Fruit fly (Drosophila melanogaster) Kc167 (cell line): ENCODE results near the gene BNIP3.

Experiments used
- Myc ChIP-seq: fragments of >200 bp; optimal IDR thresholded peaks from 2 replicates; lab custom pipeline; 2017; ENCODE audit warnings: missing external identifiers
- Sin3A ChIP-seq: fragments of >200 bp; optimal IDR thresholded peaks from 2 replicates; lab custom pipeline; 2018; ENCODE audit warnings: missing external identifiers
- h ChIP-seq: fragments of >200 bp; optimal IDR thresholded peaks from 3 replicates; lab custom pipeline; 2018; ENCODE audit warnings: missing external identifiers
- insv ChIP-seq: fragments of >200 bp; optimal IDR thresholded peaks from 3 replicates; lab custom pipeline; 2018; ENCODE audit warnings: missing external identifiers
- psq ChIP-seq: fragments of >200 bp; optimal IDR thresholded peaks from 2 replicates; lab custom pipeline; 2017; ENCODE audit warnings: missing external identifiers
- ttk ChIP-seq: sonication (Bioruptor generic); optimal IDR thresholded peaks from 2 replicates; lab custom pipeline; 2017; ENCODE audit warnings: missing external identifiers

BNIP3 gene

dm6 chr3L:20540182-20540974 is 21.2 kb upstream of the BNIP3 start, which contains the start of gene Rcd2:
TSS of gene Rcd2 (minus strand) at chr3L:20540417.
- TF ChIP-seq Myc (lab: Kevin White, UChicago): no peak
- no peak for TF ChIP-seq psq (lab: Kevin White, UChicago)
- no peak for TF ChIP-seq h (lab: Kevin White, UChicago)
- no peak for TF ChIP-seq ttk
- no peak for TF ChIP-seq Sin3A (lab: Kevin White, UChicago)
- no peak for TF ChIP-seq insv (lab: Kevin White, UChicago)

- TF ChIP-seq Myc (lab: Kevin White, UChicago) (no peak), Sin3A (lab: Kevin White, UChicago) (no peak), h (lab: Kevin White, UChicago) (no peak), psq (lab: Kevin White, UChicago) (no peak), insv (lab: Kevin White, UChicago) (no peak), ttk (no peak)
These were observed 20.2 kb upstream of the BNIP3 start for dm6 chr3L:20539116-20539990.

dm6 chr3L:20538458-20538857 is 19.3 kb upstream of the BNIP3 start:
- TF ChIP-seq h (lab: Kevin White, UChicago): no peak
- no peak for TF ChIP-seq psq (lab: Kevin White, UChicago)
- no peak for TF ChIP-seq ttk
- no peak for TF ChIP-seq Sin3A (lab: Kevin White, UChicago)
- no peak for TF ChIP-seq insv (lab: Kevin White, UChicago)
- no peak for TF ChIP-seq Myc (lab: Kevin White, UChicago)

dm6 chr3L:20537655-20538300 is 18.6 kb upstream of the BNIP3 start:
- TF ChIP-seq insv (lab: Kevin White, UChicago) (no peak), Myc (lab: Kevin White, UChicago) (no peak), psq (lab: Kevin White, UChicago) (no peak), h (lab: Kevin White, UChicago) (no peak), ttk (no peak), Sin3A (lab: Kevin White, UChicago) (no peak)

dm6 chr3L:20536919-20537318 is 17.7 kb upstream of the BNIP3 start:
- TF ChIP-seq ttk (no peak), h (lab: Kevin White, UChicago) (no peak), Sin3A (lab: Kevin White, UChicago) (no peak), insv (lab: Kevin White, UChicago) (no peak), psq (lab: Kevin White, UChicago) (no peak), Myc (lab: Kevin White, UChicago) (no peak)

- TF ChIP-seq ttk (no peak), psq (lab: Kevin White, UChicago) (no peak), insv (lab: Kevin White, UChicago) (no peak), Sin3A (lab: Kevin White, UChicago) (no peak)
These were observed 14.2 kb upstream of the BNIP3 start, which contains the start of gene CG13250 for dm6 chr3L:20533409-20533808. TSS of gene CG13250 (plus strand) at chr3L:20533709.

dm6 chr3L:20531257-20531656 is 12.1 kb upstream of the BNIP3 start:
- TF ChIP-seq Sin3A (lab: Kevin White, UChicago) (no peak), insv (lab: Kevin White, UChicago) (no peak), h (lab: Kevin White, UChicago) (no peak), psq (lab: Kevin White, UChicago) (no peak), ttk (no peak), Myc (lab: Kevin White, UChicago) (no peak)

dm6 chr3L:20530347-20531177 is 11.4 kb upstream of the BNIP3 start:
- no peak for TF ChIP-seq insv (lab: Kevin White, UChicago)
- TF ChIP-seq Myc (lab: Kevin White, UChicago): no peak
- TF ChIP-seq ttk: no peak
- TF ChIP-seq psq (lab: Kevin White, UChicago): no peak
- no peak for TF ChIP-seq h (lab: Kevin White, UChicago)
- no peak for TF ChIP-seq Sin3A (lab: Kevin White, UChicago)

- no peak for TF ChIP-seq h (lab: Kevin White, UChicago)
- no peak for TF ChIP-seq psq (lab: Kevin White, UChicago)
- TF ChIP-seq Sin3A (lab: Kevin White, UChicago): no peak
- no peak for TF ChIP-seq Myc (lab: Kevin White, UChicago)
- TF ChIP-seq insv (lab: Kevin White, UChicago): no peak
- TF ChIP-seq ttk: no peak
These were observed 10.7 kb upstream of the BNIP3 start for dm6 chr3L:20529918-20530317.

- TF ChIP-seq Sin3A (lab: Kevin White, UChicago): no peak
- TF ChIP-seq insv (lab: Kevin White, UChicago): no peak
- TF ChIP-seq Myc (lab: Kevin White, UChicago): no peak
- TF ChIP-seq ttk: no peak
- TF ChIP-seq psq (lab: Kevin White, UChicago): no peak
- no peak for TF ChIP-seq h (lab: Kevin White, UChicago)
These were observed 7.1 kb upstream of the BNIP3 start, which contains the start of gene Nubp2 for dm6 chr3L:20526196-20526740. TSS of gene Nubp2 (plus strand) at chr3L:20526576.
